Worm (Caenorhabditis elegans): ENCODE measurements around the gene pap-1.
A peak's percentile ranks its signal among the peaks of the same experiment; 100 is the strongest.

pap-1 gene

ce11 chrV:10441135-10442024 lies at the start of gene pap-1:
pap-1 (plus strand) TSS chrV:10441974.
- no peak for TF ChIP-seq ztf-29 (GFP tag; IDR thresholded peaks at IDR 0.05)
- TF ChIP-seq klf-2 (GFP tag; conservative IDR thresholded peaks at IDR 0.05): no peak
- no peak for TF ChIP-seq cog-1 (tag; optimal IDR thresholded peaks at IDR 0.05)
- no peak for TF ChIP-seq flt-1 (GFP tag; IDR thresholded peaks at IDR 0.05)
- no peak for TF ChIP-seq ztf-23 (GFP tag; IDR thresholded peaks at IDR 0.05)
- TF ChIP-seq T22C8.4 (GFP tag; IDR thresholded peaks at IDR 0.05): peak; percentile 73
- TF ChIP-seq tab-1 (GFP tag; IDR thresholded peaks at IDR 0.05): no peak
- no peak for TF ChIP-seq med-1 (GFP tag; optimal IDR thresholded peaks at IDR 0.05; ENCODE audit: insufficient read depth)
- no peak for TF ChIP-seq ref-1 (GFP tag; conservative IDR thresholded peaks at IDR 0.05)

DNA sequence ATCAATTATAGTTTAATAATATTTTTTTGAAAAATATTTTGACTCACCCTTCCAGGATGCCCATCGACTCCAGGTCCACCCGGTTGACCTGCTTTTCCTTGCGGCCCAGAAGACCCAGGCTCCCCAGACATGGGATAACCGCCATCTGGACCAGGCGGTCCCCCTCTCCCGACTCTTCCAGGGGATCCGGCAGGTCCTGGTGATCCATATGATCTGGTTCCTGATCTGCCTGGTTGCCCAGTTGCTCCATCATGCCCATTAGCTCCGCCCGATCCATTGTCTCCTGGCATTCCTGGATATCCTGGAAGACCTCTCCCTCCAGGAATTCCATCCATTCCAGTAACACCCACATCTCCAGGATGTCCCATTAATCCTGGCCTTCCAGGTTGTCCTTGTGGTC lies 48.1 kb upstream of the pap-1 start:
- TF ChIP-seq klf-2 (GFP tag; conservative IDR thresholded peaks at IDR 0.05) (no peak), tab-1 (GFP tag; IDR thresholded peaks at IDR 0.05) (no peak), cog-1 (tag; optimal IDR thresholded peaks at IDR 0.05) (no peak), ztf-23 (GFP tag; IDR thresholded peaks at IDR 0.05) (no peak), med-1 (GFP tag; optimal IDR thresholded peaks at IDR 0.05; ENCODE audit: insufficient read depth) (no peak), T22C8.4 (GFP tag; IDR thresholded peaks at IDR 0.05) (no peak), ref-1 (GFP tag; conservative IDR thresholded peaks at IDR 0.05) (no peak), flt-1 (GFP tag; IDR thresholded peaks at IDR 0.05) (no peak), ztf-29 (GFP tag; IDR thresholded peaks at IDR 0.05) (no peak)

DNA sequence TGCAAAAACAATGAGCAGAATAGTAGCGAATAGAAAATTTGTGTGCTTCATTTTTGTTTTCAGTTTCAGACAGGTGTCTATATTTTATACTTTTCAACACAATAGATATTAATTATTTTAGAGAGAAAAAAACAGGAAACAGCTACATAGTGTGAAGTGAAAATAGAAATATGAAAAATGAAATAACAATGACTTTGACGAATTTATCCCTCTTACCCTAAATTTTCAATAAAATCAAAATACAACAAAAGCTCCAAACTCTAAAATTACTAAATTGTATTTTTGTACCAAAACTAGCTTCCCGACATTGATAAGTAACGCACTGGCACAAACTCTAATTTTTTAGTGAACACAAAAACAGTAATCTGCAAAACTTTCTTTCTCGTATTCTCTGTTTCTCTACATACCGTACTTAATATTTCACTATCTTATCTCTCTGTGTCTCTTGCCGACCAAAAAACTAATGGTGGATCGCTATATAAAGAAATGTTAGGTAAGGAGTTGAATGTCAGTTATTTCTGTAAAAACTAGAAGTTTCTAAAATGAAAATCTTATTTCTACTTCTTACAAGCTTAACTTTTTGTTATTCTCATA lies 46.5 kb upstream of the pap-1 start, which contains the start of the genes col-151 and ugt-1:
Gene col-151 (minus strand): TSS at position 51 of the 594 bp plus-strand sequence.
Gene ugt-1 (plus strand): TSS at position 491 of the 594 bp plus-strand sequence.
- TF ChIP-seq T22C8.4 (GFP tag; IDR thresholded peaks at IDR 0.05) (no peak), tab-1 (GFP tag; IDR thresholded peaks at IDR 0.05) (no peak), flt-1 (GFP tag; IDR thresholded peaks at IDR 0.05) (no peak), ztf-23 (GFP tag; IDR thresholded peaks at IDR 0.05) (no peak), klf-2 (GFP tag; conservative IDR thresholded peaks at IDR 0.05) (no peak), ztf-29 (GFP tag; IDR thresholded peaks at IDR 0.05) (no peak), ref-1 (GFP tag; conservative IDR thresholded peaks at IDR 0.05) (no peak), med-1 (GFP tag; optimal IDR thresholded peaks at IDR 0.05; ENCODE audit: insufficient read depth) (no peak), cog-1 (tag; optimal IDR thresholded peaks at IDR 0.05) (no peak)

DNA sequence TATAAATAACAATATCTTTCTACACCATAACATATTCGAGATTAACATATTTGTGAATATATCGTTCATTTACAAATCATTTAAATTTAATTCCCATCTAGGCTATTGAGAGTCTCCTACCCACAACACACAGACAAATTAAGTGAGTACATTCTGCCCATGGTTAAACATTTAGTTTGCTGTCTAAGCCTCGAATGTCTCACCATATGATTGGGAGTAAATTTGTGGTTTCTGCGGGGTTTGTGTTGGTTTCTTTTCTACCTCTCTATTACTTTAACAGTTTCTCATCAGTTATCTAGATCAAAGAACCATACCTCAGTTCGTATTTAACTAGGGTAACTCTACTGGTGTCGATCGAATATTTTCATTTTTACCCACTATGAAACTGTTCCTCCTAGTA lies 43.3 kb upstream of the pap-1 start, which contains the start of gene ugt-2:
Gene ugt-2 (plus strand): TSS at position 371 of the 400 bp plus-strand sequence.
- TF ChIP-seq klf-2 (GFP tag; conservative IDR thresholded peaks at IDR 0.05) (no peak), ref-1 (GFP tag; conservative IDR thresholded peaks at IDR 0.05) (no peak), ztf-23 (GFP tag; IDR thresholded peaks at IDR 0.05) (no peak), ztf-29 (GFP tag; IDR thresholded peaks at IDR 0.05) (no peak), flt-1 (GFP tag; IDR thresholded peaks at IDR 0.05) (no peak), tab-1 (GFP tag; IDR thresholded peaks at IDR 0.05) (no peak), cog-1 (tag; optimal IDR thresholded peaks at IDR 0.05) (no peak), med-1 (GFP tag; optimal IDR thresholded peaks at IDR 0.05; ENCODE audit: insufficient read depth) (no peak), T22C8.4 (GFP tag; IDR thresholded peaks at IDR 0.05) (no peak)

DNA sequence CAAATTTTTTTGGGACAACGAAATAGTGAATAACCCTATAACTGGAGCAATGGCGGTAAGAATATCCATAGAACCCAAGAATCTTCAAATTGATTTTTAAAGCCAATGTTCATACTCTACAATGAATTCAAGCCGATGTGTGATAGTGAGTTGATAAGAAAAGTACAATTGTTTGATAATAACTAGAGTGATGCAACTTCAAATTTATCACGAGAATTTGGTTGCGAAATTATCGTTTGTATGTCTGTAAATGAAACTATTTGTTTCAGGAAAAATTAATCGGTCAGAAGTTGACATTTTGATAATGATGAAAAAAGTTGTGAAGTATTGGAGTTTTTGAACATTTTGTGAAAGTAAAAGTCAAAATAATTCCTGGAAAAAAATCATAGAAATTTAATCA lies 42.5 kb upstream of the pap-1 start:
- TF ChIP-seq klf-2 (GFP tag; conservative IDR thresholded peaks at IDR 0.05) (no peak), cog-1 (tag; optimal IDR thresholded peaks at IDR 0.05) (no peak), tab-1 (GFP tag; IDR thresholded peaks at IDR 0.05) (no peak), ztf-29 (GFP tag; IDR thresholded peaks at IDR 0.05) (no peak), flt-1 (GFP tag; IDR thresholded peaks at IDR 0.05) (no peak), ztf-23 (GFP tag; IDR thresholded peaks at IDR 0.05) (no peak), ref-1 (GFP tag; conservative IDR thresholded peaks at IDR 0.05) (no peak), T22C8.4 (GFP tag; IDR thresholded peaks at IDR 0.05) (no peak), med-1 (GFP tag; optimal IDR thresholded peaks at IDR 0.05; ENCODE audit: insufficient read depth) (no peak)

ce11 chrV:10402804-10403203 lies 39.0 kb upstream of the pap-1 start, which contains the start of gene F15H10.8:
F15H10.8 (minus strand) TSS chrV:10402904.
- no peak for TF ChIP-seq cog-1 (tag; optimal IDR thresholded peaks at IDR 0.05)
- TF ChIP-seq ztf-29 (GFP tag; IDR thresholded peaks at IDR 0.05): no peak
- TF ChIP-seq med-1 (GFP tag; optimal IDR thresholded peaks at IDR 0.05; ENCODE audit: insufficient read depth): no peak

ce11 chrV:10404701-10405100 lies 37.1 kb upstream of the pap-1 start:
- TF ChIP-seq med-1 (GFP tag; optimal IDR thresholded peaks at IDR 0.05; ENCODE audit: insufficient read depth) (no peak), cog-1 (tag; optimal IDR thresholded peaks at IDR 0.05) (no peak), T22C8.4 (GFP tag; IDR thresholded peaks at IDR 0.05) (no peak), klf-2 (GFP tag; conservative IDR thresholded peaks at IDR 0.05) (no peak), tab-1 (GFP tag; IDR thresholded peaks at IDR 0.05) (no peak), ztf-23 (GFP tag; IDR thresholded peaks at IDR 0.05) (no peak), ref-1 (GFP tag; conservative IDR thresholded peaks at IDR 0.05) (no peak), flt-1 (GFP tag; IDR thresholded peaks at IDR 0.05) (no peak), ztf-29 (GFP tag; IDR thresholded peaks at IDR 0.05) (no peak)

DNA sequence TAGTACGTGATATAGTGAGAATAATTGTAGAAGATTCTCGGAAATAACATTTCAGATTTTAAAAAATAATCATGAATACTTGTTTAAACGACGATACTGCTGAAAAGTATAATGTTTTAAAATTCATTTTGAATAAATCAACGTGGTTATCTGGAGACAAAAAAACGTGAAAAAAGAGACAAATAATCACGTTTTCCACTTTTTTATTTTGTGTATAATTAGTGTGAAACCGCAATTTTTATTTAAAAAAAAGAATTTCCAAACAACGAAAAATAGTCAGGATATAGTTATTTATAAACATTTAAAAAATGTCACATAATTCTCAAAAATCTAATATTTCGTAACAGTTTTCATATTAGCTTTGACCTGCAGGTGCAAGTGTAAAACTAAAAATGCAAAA lies 35.5 kb upstream of the pap-1 start, which contains the start of gene F15H10.7:
Gene F15H10.7 (minus strand): TSS at position 101 of the 400 bp plus-strand sequence.
- no peak for TF ChIP-seq cog-1 (tag; optimal IDR thresholded peaks at IDR 0.05)
- TF ChIP-seq ztf-23 (GFP tag; IDR thresholded peaks at IDR 0.05): no peak
- no peak for TF ChIP-seq ztf-29 (GFP tag; IDR thresholded peaks at IDR 0.05)
- TF ChIP-seq flt-1 (GFP tag; IDR thresholded peaks at IDR 0.05): no peak
- TF ChIP-seq klf-2 (GFP tag; conservative IDR thresholded peaks at IDR 0.05): no peak
- TF ChIP-seq T22C8.4 (GFP tag; IDR thresholded peaks at IDR 0.05): no peak
- no peak for TF ChIP-seq tab-1 (GFP tag; IDR thresholded peaks at IDR 0.05)
- TF ChIP-seq ref-1 (GFP tag; conservative IDR thresholded peaks at IDR 0.05): no peak
- TF ChIP-seq med-1 (GFP tag; optimal IDR thresholded peaks at IDR 0.05; ENCODE audit: insufficient read depth): no peak

All from whole organism, midembryonic.